Fruit fly (Drosophila melanogaster) whole organism, embryonic: Measurements from ENCODE around the gene prd1.

Source experiments
- Antp ChIP-seq: fragments of 200-800 bp; sonication (Bioruptor generic); optimal IDR thresholded peaks from 3 replicates; lab custom pipeline; 2016; ENCODE audit warnings: missing biosample characterization, missing genetic modification characterization
- Atf3 ChIP-seq: fragments of 200-800 bp; sonication (Bioruptor generic); optimal IDR thresholded peaks from 3 replicates; lab custom pipeline; 2016; ENCODE audit warnings: missing biosample characterization, missing genetic modification characterization
- CG10979 ChIP-seq: fragments of 200-800 bp; sonication (Bioruptor generic); optimal IDR thresholded peaks from 2 replicates; lab custom pipeline; 2018; ENCODE audit warnings: missing biosample characterization, mild to moderate bottlenecking, missing genetic modification characterization, moderate library complexity
- CG11093 ChIP-seq: fragments of 200-800 bp; sonication (Bioruptor generic); IDR thresholded peaks from 3 replicates; pipeline ENCODE4 v1.3.6; 2022; ENCODE audit warnings: missing biosample characterization, missing genetic modification characterization
- CG12769 ChIP-seq: fragments of 200-800 bp; sonication (Bioruptor generic); optimal IDR thresholded peaks from 2 replicates; lab custom pipeline; 2019; ENCODE audit warnings: missing biosample characterization, mild to moderate bottlenecking, missing genetic modification characterization, moderate library complexity
- CG15479 ChIP-seq: fragments of 200-800 bp; sonication (Bioruptor generic); optimal IDR thresholded peaks from 3 replicates; lab custom pipeline; 2019; ENCODE audit warnings: missing biosample characterization, mild to moderate bottlenecking, missing genetic modification characterization, moderate library complexity
- CG16863 ChIP-seq: fragments of 200-800 bp; sonication (Bioruptor generic); optimal IDR thresholded peaks from 3 replicates; lab custom pipeline; 2016; ENCODE audit warnings: missing biosample characterization, missing genetic modification characterization
- CG17568 ChIP-seq: fragments of 200-800 bp; sonication (Bioruptor generic); optimal IDR thresholded peaks from 2 replicates; lab custom pipeline; 2018; ENCODE audit warnings: missing biosample characterization, mild to moderate bottlenecking, missing genetic modification characterization, moderate library complexity
- CG18619 ChIP-seq: fragments of 200-800 bp; sonication (Bioruptor generic); optimal IDR thresholded peaks from 3 replicates; lab custom pipeline; 2017; ENCODE audit warnings: missing biosample characterization, mild to moderate bottlenecking, missing genetic modification characterization
- CG2129 ChIP-seq: fragments of 200-800 bp; sonication (Bioruptor generic); IDR thresholded peaks from 2 replicates; pipeline ENCODE4 v1.3.6; 2022; ENCODE audit warnings: missing biosample characterization, missing genetic modification characterization; ENCODE audit not compliant: partially characterized antibody
- CG31388 ChIP-seq: fragments of 200-800 bp; sonication (Bioruptor generic); optimal IDR thresholded peaks from 2 replicates; lab custom pipeline; 2016; ENCODE audit warnings: missing biosample characterization, missing genetic modification characterization
- CG33557 ChIP-seq: fragments of 200-800 bp; sonication (Bioruptor generic); optimal IDR thresholded peaks from 2 replicates; lab custom pipeline; 2019; ENCODE audit warnings: missing biosample characterization, mild to moderate bottlenecking, missing genetic modification characterization, moderate library complexity
- CG34224 ChIP-seq: fragments of 200-800 bp; sonication (Bioruptor generic); IDR thresholded peaks from 3 replicates; pipeline ENCODE4 v1.3.6; 2022; ENCODE audit warnings: missing biosample characterization, missing genetic modification characterization; ENCODE audit not compliant: partially characterized antibody
- CG4360 ChIP-seq: fragments of 200-800 bp; sonication (Bioruptor generic); IDR thresholded peaks from 2 replicates; pipeline ENCODE4 v1.3.6; 2022; ENCODE audit warnings: missing biosample characterization, missing genetic modification characterization
- CG4820 ChIP-seq: fragments of 200-800 bp; sonication (Bioruptor generic); optimal IDR thresholded peaks from 3 replicates; lab custom pipeline; 2016; ENCODE audit warnings: missing biosample characterization, missing genetic modification characterization
- CG6765 ChIP-seq: fragments of 200-800 bp; sonication (Bioruptor generic); optimal IDR thresholded peaks from 3 replicates; lab custom pipeline; 2017; ENCODE audit warnings: missing biosample characterization, mild to moderate bottlenecking, missing genetic modification characterization
- CG7556 ChIP-seq: fragments of 200-800 bp; sonication (Bioruptor generic); optimal IDR thresholded peaks from 2 replicates; lab custom pipeline; 2017; ENCODE audit warnings: missing biosample characterization, mild to moderate bottlenecking, missing genetic modification characterization
- CG8388 ChIP-seq: fragments of 200-800 bp; sonication (Bioruptor generic); optimal IDR thresholded peaks from 2 replicates; lab custom pipeline; 2019; ENCODE audit warnings: missing biosample characterization, mild to moderate bottlenecking, missing genetic modification characterization, moderate library complexity
- CG9215 ChIP-seq: fragments of 200-800 bp; sonication (Bioruptor generic); IDR thresholded peaks from 2 replicates; pipeline ENCODE4 v1.3.6; 2022; ENCODE audit warnings: missing biosample characterization, missing genetic modification characterization
- CG9609 ChIP-seq: fragments of 200-800 bp; sonication (Bioruptor generic); optimal IDR thresholded peaks from 3 replicates; lab custom pipeline; 2016; ENCODE audit warnings: missing biosample characterization, missing genetic modification characterization
- D19B ChIP-seq: fragments of 200-800 bp; sonication (Bioruptor generic); optimal IDR thresholded peaks from 2 replicates; lab custom pipeline; 2017; ENCODE audit warnings: missing biosample characterization, mild to moderate bottlenecking, missing genetic modification characterization
- E2f2 ChIP-seq: fragments of 200-800 bp; sonication (Bioruptor generic); IDR thresholded peaks from 2 replicates; pipeline ENCODE4 v1.3.6; 2022; ENCODE audit warnings: missing biosample characterization, missing genetic modification characterization
- Fer1 ChIP-seq: fragments of 200-800 bp; sonication (Bioruptor generic); optimal IDR thresholded peaks from 2 replicates; lab custom pipeline; 2017; ENCODE audit warnings: missing biosample characterization, mild to moderate bottlenecking, missing genetic modification characterization
- Fer3 ChIP-seq: fragments of 200-800 bp; sonication (Bioruptor generic); optimal IDR thresholded peaks from 2 replicates; lab custom pipeline; 2018; ENCODE audit warnings: missing biosample characterization, mild to moderate bottlenecking, missing genetic modification characterization, moderate library complexity
- Hr3 ChIP-seq: fragments of 200-800 bp; sonication (Bioruptor generic); optimal IDR thresholded peaks from 3 replicates; lab custom pipeline; 2016; ENCODE audit warnings: missing biosample characterization, missing genetic modification characterization
- Hsf ChIP-seq: fragments of 200-800 bp; sonication (Bioruptor generic); optimal IDR thresholded peaks from 3 replicates; lab custom pipeline; 2016; ENCODE audit warnings: missing biosample characterization, missing genetic modification characterization
- MESR4 ChIP-seq: fragments of 200-800 bp; sonication (Bioruptor generic); optimal IDR thresholded peaks from 2 replicates; lab custom pipeline; 2018; ENCODE audit warnings: missing biosample characterization, mild to moderate bottlenecking, missing genetic modification characterization, moderate library complexity
- Med ChIP-seq: fragments of 200-800 bp; sonication (Bioruptor generic); peaks from one replicate; lab custom pipeline; 2016; ENCODE audit warnings: missing biosample characterization, missing genetic modification characterization, mild to moderate bottlenecking, inconsistent platforms, moderate library complexity
- Mes4 ChIP-seq: fragments of 200-800 bp; sonication (Bioruptor generic); optimal IDR thresholded peaks from 2 replicates; lab custom pipeline; 2016; ENCODE audit warnings: missing biosample characterization, missing genetic modification characterization
- Optix ChIP-seq: fragments of 200-800 bp; sonication (Bioruptor generic); IDR thresholded peaks from 3 replicates; pipeline ENCODE4 v1.3.6; 2022; ENCODE audit warnings: missing biosample characterization, missing genetic modification characterization
- Sox100B ChIP-seq: fragments of 200-800 bp; sonication (Bioruptor generic); optimal IDR thresholded peaks from 3 replicates; lab custom pipeline; 2018; ENCODE audit warnings: missing biosample characterization, mild to moderate bottlenecking, missing genetic modification characterization
- Xrp1 ChIP-seq: fragments of 200-800 bp; sonication (Bioruptor generic); IDR thresholded peaks from 2 replicates; pipeline ENCODE4 v1.3.6; 2022; ENCODE audit warnings: missing biosample characterization, missing genetic modification characterization
- ab ChIP-seq: fragments of 200-800 bp; sonication (Bioruptor generic); optimal IDR thresholded peaks from 2 replicates; lab custom pipeline; 2016; ENCODE audit warnings: missing biosample characterization, missing genetic modification characterization
- al ChIP-seq: fragments of 200-800 bp; sonication (Bioruptor generic); IDR thresholded peaks from 2 replicates; pipeline ENCODE4 v1.3.6; 2022; ENCODE audit warnings: missing biosample characterization, missing genetic modification characterization
- ara ChIP-seq: fragments of 200-800 bp; sonication (Bioruptor generic); IDR thresholded peaks from 2 replicates; pipeline ENCODE4 v1.3.6; 2022; ENCODE audit warnings: missing biosample characterization, missing genetic modification characterization
- ase ChIP-seq: fragments of 200-800 bp; sonication (Bioruptor generic); IDR thresholded peaks from 3 replicates; pipeline ENCODE4 v1.3.6; 2022; ENCODE audit warnings: missing biosample characterization, missing genetic modification characterization
- bowl ChIP-seq: fragments of 200-800 bp; sonication (Bioruptor generic); IDR thresholded peaks from 2 replicates; pipeline ENCODE4 v1.3.6; 2022; ENCODE audit warnings: missing biosample characterization, missing genetic modification characterization
- caup ChIP-seq: fragments of 200-800 bp; sonication (Bioruptor generic); optimal IDR thresholded peaks from 3 replicates; lab custom pipeline; 2017; ENCODE audit warnings: missing biosample characterization, mild to moderate bottlenecking, missing genetic modification characterization, moderate library complexity; ENCODE audit not compliant: severe bottlenecking
- chm ChIP-seq: fragments of 200-800 bp; sonication (Bioruptor generic); IDR thresholded peaks from 2 replicates; pipeline ENCODE4 v1.3.6; 2022; ENCODE audit warnings: missing biosample characterization, missing genetic modification characterization
- crc ChIP-seq: fragments of 200-800 bp; sonication (Bioruptor generic); optimal IDR thresholded peaks from 2 replicates; lab custom pipeline; 2016; ENCODE audit warnings: missing biosample characterization, missing genetic modification characterization
- fru ChIP-seq: fragments of >200 bp; optimal IDR thresholded peaks from 2 replicates; lab custom pipeline; 2017
- gsb ChIP-seq: fragments of 200-800 bp; sonication (Bioruptor generic); IDR thresholded peaks from 2 replicates; pipeline ENCODE4 v1.3.6; 2022; ENCODE audit warnings: missing biosample characterization, missing genetic modification characterization
- her ChIP-seq: fragments of 200-800 bp; sonication (Bioruptor generic); optimal IDR thresholded peaks from 2 replicates; lab custom pipeline; 2016; ENCODE audit warnings: missing biosample characterization, missing genetic modification characterization
- klu ChIP-seq: fragments of 200-800 bp; sonication (Bioruptor generic); IDR thresholded peaks from 2 replicates; pipeline ENCODE4 v1.3.6; 2022; ENCODE audit warnings: missing biosample characterization, missing genetic modification characterization
- peb ChIP-seq: fragments of 200-800 bp; sonication (Bioruptor generic); IDR thresholded peaks from 2 replicates; pipeline ENCODE4 v1.3.6; 2022; ENCODE audit warnings: missing biosample characterization, missing genetic modification characterization
- pzg ChIP-seq: fragments of 200-800 bp; sonication (Bioruptor generic); optimal IDR thresholded peaks from 3 replicates; lab custom pipeline; 2018; ENCODE audit warnings: missing biosample characterization, mild to moderate bottlenecking, missing genetic modification characterization, moderate library complexity
- shn ChIP-seq: fragments of 200-800 bp; sonication (Bioruptor generic); optimal IDR thresholded peaks from 3 replicates; lab custom pipeline; 2016; ENCODE audit warnings: missing biosample characterization, missing genetic modification characterization
- trem ChIP-seq: fragments of 200-800 bp; optimal IDR thresholded peaks from 3 replicates; lab custom pipeline; 2019; ENCODE audit warnings: missing biosample characterization, mild to moderate bottlenecking, missing genetic modification characterization, moderate library complexity
- twi ChIP-seq: fragments of 200-800 bp; optimal IDR thresholded peaks from 2 replicates; lab custom pipeline; 2019; ENCODE audit warnings: missing biosample characterization, mild to moderate bottlenecking, missing genetic modification characterization, moderate library complexity
- wek ChIP-seq: fragments of 200-800 bp; sonication (Bioruptor generic); optimal IDR thresholded peaks from 3 replicates; lab custom pipeline; 2018; ENCODE audit warnings: missing biosample characterization, mild to moderate bottlenecking, missing genetic modification characterization, moderate library complexity

prd1 gene

dm6 chr3R:11749297-11750293 lies 37.2 kb downstream of the prd1 start, which contains the start of gene CG6923 (continued):
- no peak for TF ChIP-seq Fer3 (tag; lab: Kevin White, UChicago)
- no peak for TF ChIP-seq CG18619 (GFP tag; lab: Kevin White, UChicago)
- no peak for TF ChIP-seq CG9215 (GFP tag; lab: Robert Waterston, UW)
- TF ChIP-seq CG8388, result no peak
- no peak for TF ChIP-seq klu
- no peak for TF ChIP-seq ara (GFP tag; lab: Robert Waterston, UW)
- TF ChIP-seq pzg (GFP tag; lab: Kevin White, UChicago), result peak; percentile 78
- no peak for TF ChIP-seq Mes4
- no peak for TF ChIP-seq Atf3 (GFP tag; lab: Kevin White, UChicago)
- TF ChIP-seq ase (GFP tag; lab: Robert Waterston, UW), result no peak
- no peak for TF ChIP-seq CG17568 (GFP tag; lab: Kevin White, UChicago)
- TF ChIP-seq Optix (GFP tag; lab: Robert Waterston, UW), result no peak
- no peak for TF ChIP-seq D19B
- TF ChIP-seq caup (GFP tag; lab: Kevin White, UChicago), result no peak
- no peak for TF ChIP-seq CG10979 (tag; lab: Kevin White, UChicago)
- no peak for TF ChIP-seq CG9609
- TF ChIP-seq bowl (GFP tag; lab: Robert Waterston, UW), result no peak
- TF ChIP-seq crc (GFP tag; lab: Kevin White, UChicago), result no peak
- TF ChIP-seq CG7556 (GFP tag; lab: Kevin White, UChicago), result no peak
- TF ChIP-seq wek, result no peak
- TF ChIP-seq peb (GFP tag; lab: Robert Waterston, UW), result no peak
- TF ChIP-seq Antp (GFP tag; lab: Kevin White, UChicago), result no peak
- TF ChIP-seq Med, result peak; percentile 74
- no peak for TF ChIP-seq chm (GFP tag; lab: Robert Waterston, UW)
- peak; percentile 85 for TF ChIP-seq E2f2
- TF ChIP-seq Fer1, result no peak
- no peak for TF ChIP-seq twi
- no peak for TF ChIP-seq Sox100B (GFP tag; lab: Kevin White, UChicago)
- no peak for TF ChIP-seq Hr3 (GFP tag; lab: Kevin White, UChicago)
- TF ChIP-seq CG12769 (tag; lab: Kevin White, UChicago), result no peak
- peak; percentile 43 for TF ChIP-seq trem (tag; lab: Kevin White, UChicago)
- TF ChIP-seq shn (GFP tag; lab: Kevin White, UChicago), result no peak
- TF ChIP-seq fru (lab: Kevin White, UChicago), result no peak
- no peak for TF ChIP-seq CG33557 (GFP tag; lab: Kevin White, UChicago)
- TF ChIP-seq gsb, result no peak
- TF ChIP-seq CG6765 (GFP tag; lab: Kevin White, UChicago), result no peak
- no peak for TF ChIP-seq Hsf (GFP tag; lab: Kevin White, UChicago)
- peak; percentile 7 for TF ChIP-seq MESR4
- TF ChIP-seq CG4820 (GFP tag; lab: Kevin White, UChicago), result no peak
- TF ChIP-seq CG4360 (GFP tag; lab: Robert Waterston, UW), result no peak
- TF ChIP-seq CG15479 (GFP tag; lab: Kevin White, UChicago), result no peak
- TF ChIP-seq ab (GFP tag; lab: Kevin White, UChicago), result no peak
- TF ChIP-seq her (GFP tag; lab: Kevin White, UChicago), result no peak
- TF ChIP-seq al, result no peak
- no peak for TF ChIP-seq Xrp1 (GFP tag; lab: Robert Waterston, UW)
- no peak for TF ChIP-seq CG31388
- TF ChIP-seq CG2129, result peak; percentile 81
- TF ChIP-seq CG16863 (GFP tag; lab: Kevin White, UChicago), result no peak
- TF ChIP-seq CG34224 (GFP tag; lab: Robert Waterston, UW), result peak; percentile 74
- no peak for TF ChIP-seq CG11093 (GFP tag; lab: Robert Waterston, UW)
